Worm (Caenorhabditis elegans): ENCODE results near the gene clp-6.
A peak's percentile ranks its signal among the peaks of the same experiment; 100 is the strongest.

Gene clp-6

DNA sequence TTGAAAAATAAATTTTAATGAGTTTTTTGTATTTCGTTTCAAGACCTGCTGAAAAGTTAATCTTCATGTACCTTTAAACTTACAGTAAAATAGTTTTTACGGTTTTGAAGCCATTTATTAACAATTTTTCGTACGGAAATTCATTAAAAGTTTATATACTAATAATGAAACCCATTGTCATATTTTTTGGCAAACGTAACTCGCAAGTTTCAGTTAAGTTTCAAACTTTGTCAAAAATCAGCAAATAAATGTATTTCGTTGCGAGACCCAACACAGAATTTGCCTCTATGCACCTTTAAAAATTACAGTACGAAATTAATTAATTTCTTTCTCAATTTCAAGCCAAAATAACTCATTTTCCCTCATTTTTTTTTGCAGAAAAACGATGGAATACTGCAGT, 14.2 kb downstream of the clp-6 start, which contains the start of gene jtr-1:
TSS of gene jtr-1 (plus strand) at position 327 of the 400 bp plus-strand sequence.
- TF ChIP-seq rpc-1 (optimal IDR thresholded peaks at IDR 0.05), result no peak
- no peak for TF ChIP-seq rpc-1 (tag; optimal IDR thresholded peaks at IDR 0.05)
- no peak for TF ChIP-seq pbrm-1 (GFP tag; IDR thresholded peaks at IDR 0.05)
- TF ChIP-seq nfyb-1 (GFP tag; IDR thresholded peaks at IDR 0.05), result no peak
- peak; percentile 26; the same call in 1 of the 2 replicates for TF ChIP-seq hmg-1.2 (GFP tag; IDR thresholded peaks at IDR 0.05)
- no peak for TF ChIP-seq cebp-2 (GFP tag; IDR thresholded peaks at IDR 0.05)
- no peak for TF ChIP-seq F37B4.10 (GFP tag; IDR thresholded peaks at IDR 0.05)
- peak; percentile 72 for TF ChIP-seq madf-8 (GFP tag; conservative IDR thresholded peaks at IDR 0.05)
- no peak for TF ChIP-seq K11D2.4 (GFP tag; IDR thresholded peaks at IDR 0.05)
- TF ChIP-seq D2030.7 (GFP tag; IDR thresholded peaks at IDR 0.05), result peak; percentile 47; the same call in 1 of the 2 replicates
- no peak for TF ChIP-seq madf-10 (tag; optimal IDR thresholded peaks at IDR 0.05)
- TF ChIP-seq ztf-18 (tag; optimal IDR thresholded peaks at IDR 0.05), result no peak
- TF ChIP-seq dox-1 (GFP tag; IDR thresholded peaks at IDR 0.05), result no peak
- peak; percentile 53 for TF ChIP-seq ceh-91 (GFP tag; IDR thresholded peaks at IDR 0.05)
- peak; percentile 89 for TF ChIP-seq xnd-1 (tag; optimal IDR thresholded peaks at IDR 0.05)
- TF ChIP-seq K12H6.12 (tag; optimal IDR thresholded peaks at IDR 0.05), result no peak
- TF ChIP-seq let-526 (GFP tag; IDR thresholded peaks at IDR 0.05), result no peak
- TF ChIP-seq atf-7 (tag; optimal IDR thresholded peaks at IDR 0.05), result no peak
- TF ChIP-seq Y53G8AR.9 (GFP tag; conservative IDR thresholded peaks at IDR 0.05), result no peak
- no peak for TF ChIP-seq sptf-2 (GFP tag; optimal IDR thresholded peaks at IDR 0.05)
- peak; percentile 81 for TF ChIP-seq madf-6 (GFP tag; IDR thresholded peaks at IDR 0.05)
- TF ChIP-seq B0261.1 (tag; optimal IDR thresholded peaks at IDR 0.05), result no peak
- no peak for TF ChIP-seq F57C9.4 (tag; optimal IDR thresholded peaks at IDR 0.05)
- no peak for TF ChIP-seq zim-3 (tag; optimal IDR thresholded peaks at IDR 0.05)
- TF ChIP-seq aptf-3 (GFP tag; IDR thresholded peaks at IDR 0.05), result no peak
- TF ChIP-seq ets-4 (GFP tag; optimal IDR thresholded peaks at IDR 0.05), result no peak
- peak; percentile 93 for TF ChIP-seq F33H1.4 (GFP tag; IDR thresholded peaks at IDR 0.05)
- no peak for TF ChIP-seq ztf-3 (GFP tag; optimal IDR thresholded peaks at IDR 0.05)
- TF ChIP-seq snpc-1.1 (tag; optimal IDR thresholded peaks at IDR 0.05; ENCODE audit: insufficient read depth), result no peak
- TF ChIP-seq F10E7.11 (tag; optimal IDR thresholded peaks at IDR 0.05), result no peak
- no peak for TF ChIP-seq F39B2.1 (GFP tag; IDR thresholded peaks at IDR 0.05)
- TF ChIP-seq fkh-3 (tag; optimal IDR thresholded peaks at IDR 0.05), result no peak
- no peak for TF ChIP-seq C17E4.6 (GFP tag; IDR thresholded peaks at IDR 0.05)
- peak; percentile 95 for TF ChIP-seq lsl-1 (GFP tag; optimal IDR thresholded peaks at IDR 0.05)
- TF ChIP-seq lin-54 (GFP tag; optimal IDR thresholded peaks at IDR 0.05), result peak; percentile 48
- TF ChIP-seq mes-4 (tag; optimal IDR thresholded peaks at IDR 0.05), result no peak
- no peak for TF ChIP-seq him-1 (tag; optimal IDR thresholded peaks at IDR 0.05)

- peak; percentile 58 for TF ChIP-seq sptf-2 (GFP tag; optimal IDR thresholded peaks at IDR 0.05)
- TF ChIP-seq hsf-1 (GFP tag; IDR thresholded peaks at IDR 0.05), result no peak
- no peak for TF ChIP-seq bed-1 (GFP tag; IDR thresholded peaks at IDR 0.05)
- peak; percentile 96 for TF ChIP-seq madf-6 (GFP tag; IDR thresholded peaks at IDR 0.05)
- TF ChIP-seq lsy-27 (tag; optimal IDR thresholded peaks at IDR 0.05; ENCODE audit: borderline replicate concordance, insufficient read depth), result no peak
- no peak for TF ChIP-seq egl-18 (GFP tag; IDR thresholded peaks at IDR 0.05)
- TF ChIP-seq mes-4 (tag; optimal IDR thresholded peaks at IDR 0.05), result no peak
- TF ChIP-seq F37B4.10 (GFP tag; IDR thresholded peaks at IDR 0.05), result no peak
- TF ChIP-seq C17E4.6 (GFP tag; IDR thresholded peaks at IDR 0.05), result no peak
- no peak for TF ChIP-seq chd-7 (tag; optimal IDR thresholded peaks at IDR 0.05)
- TF ChIP-seq ceh-79 (tag; optimal IDR thresholded peaks at IDR 0.05), result no peak
- TF ChIP-seq unc-62 (GFP tag; optimal IDR thresholded peaks at IDR 0.05), result no peak
- peak; percentile 48; the same call in 1 of the 2 replicates for TF ChIP-seq pbrm-1 (GFP tag; IDR thresholded peaks at IDR 0.05)
- TF ChIP-seq dpl-1 (GFP tag; optimal IDR thresholded peaks at IDR 0.05), result no peak
- peak; percentile 14 for TF ChIP-seq him-1 (tag; optimal IDR thresholded peaks at IDR 0.05)
- TF ChIP-seq ceh-27 (GFP tag; optimal IDR thresholded peaks at IDR 0.05), result peak; percentile 96
- TF ChIP-seq F52B5.7 (tag; optimal IDR thresholded peaks at IDR 0.05), result no peak
- TF ChIP-seq ceh-40 (GFP tag; IDR thresholded peaks at IDR 0.05), result no peak
- TF ChIP-seq tbp1 (GFP tag; optimal IDR thresholded peaks at IDR 0.05), result peak; percentile 1
- peak; percentile 68 for TF ChIP-seq lin-54 (GFP tag; optimal IDR thresholded peaks at IDR 0.05)
Measured at ce11 chrIV:1419795-1420509, 14.9 kb downstream of the clp-6 start, which contains the start of gene Y77E11A.7. Gene Y77E11A.7 (minus strand): TSS chrIV:1419849.
